Fruit fly (Drosophila melanogaster): ENCODE results near the gene Archease.

The Archease gene

dm6 chr3R:21632930-21633780, 29.6 kb downstream of the Archease start (continued):
- peak; percentile 48 for TF ChIP-seq topi (GFP tag; optimal IDR thresholded peaks at IDR 0.05)
- no peak for TF ChIP-seq Gug (GFP tag; IDR thresholded peaks at IDR 0.05)
- peak; percentile 17 for TF ChIP-seq Hr39 (GFP tag; optimal IDR thresholded peaks at IDR 0.05)
- peak; percentile 28 for TF ChIP-seq CG3919 (GFP tag; optimal IDR thresholded peaks at IDR 0.05)
- peak; percentile 65 for TF ChIP-seq vri (GFP tag; optimal IDR thresholded peaks at IDR 0.05)
- peak; percentile 8 for TF ChIP-seq CG10669 (GFP tag; optimal IDR thresholded peaks at IDR 0.05)
- peak; percentile 54 for TF ChIP-seq CG16779 (tag; optimal IDR thresholded peaks at IDR 0.05)
- TF ChIP-seq achi (GFP tag; optimal IDR thresholded peaks at IDR 0.05): peak; percentile 61
- no peak for TF ChIP-seq CG11902 (GFP tag; optimal IDR thresholded peaks at IDR 0.05)
- TF ChIP-seq CG1621 (tag; optimal IDR thresholded peaks at IDR 0.05): no peak
- TF ChIP-seq CG4318 (GFP tag; optimal IDR thresholded peaks at IDR 0.05): peak; percentile 56
- no peak for TF ChIP-seq fd59A (GFP tag; optimal IDR thresholded peaks at IDR 0.05)
- peak; percentile 47 for TF ChIP-seq CG9139 (GFP tag; optimal IDR thresholded peaks at IDR 0.05)
- TF ChIP-seq Sox102F (GFP tag; optimal IDR thresholded peaks at IDR 0.05): peak; percentile 55
- peak; percentile 50 for TF ChIP-seq Lpt (GFP tag; optimal IDR thresholded peaks at IDR 0.05)
- TF ChIP-seq CG32006 (GFP tag; optimal IDR thresholded peaks at IDR 0.05): peak; percentile 80
- no peak for TF ChIP-seq CG8319 (GFP tag; optimal IDR thresholded peaks at IDR 0.05)
- TF ChIP-seq Sox14 (GFP tag; optimal IDR thresholded peaks at IDR 0.05): peak; percentile 27
- no peak for TF ChIP-seq Ets21C (GFP tag; optimal IDR thresholded peaks at IDR 0.05)
- TF ChIP-seq salr (GFP tag; optimal IDR thresholded peaks at IDR 0.05): peak in 1 of 2 experiments; percentile 65
- TF ChIP-seq net (GFP tag; optimal IDR thresholded peaks at IDR 0.05): peak; percentile 4
- TF ChIP-seq CG11762 (GFP tag; optimal IDR thresholded peaks at IDR 0.05; ENCODE audit: insufficient read depth): peak; percentile 41
- TF ChIP-seq CG11294 (GFP tag; IDR thresholded peaks at IDR 0.05): no peak
- peak; percentile 37 for TF ChIP-seq Eip75B (GFP tag; optimal IDR thresholded peaks at IDR 0.05)
- no peak for TF ChIP-seq spab (GFP tag; optimal IDR thresholded peaks at IDR 0.05)
- no peak for TF ChIP-seq CG7368 (GFP tag; optimal IDR thresholded peaks at IDR 0.05)
- peak; percentile 58 for TF ChIP-seq esn (GFP tag; optimal IDR thresholded peaks at IDR 0.05)
- TF ChIP-seq pdm3 (GFP tag; optimal IDR thresholded peaks at IDR 0.05): peak; percentile 65
- TF ChIP-seq fd85E (GFP tag; optimal IDR thresholded peaks at IDR 0.05): peak; percentile 85
- TF ChIP-seq CG15336 (GFP tag; IDR thresholded peaks at IDR 0.05): no peak
- TF ChIP-seq svp (GFP tag): peak; percentile 82
- no peak for TF ChIP-seq eg (GFP tag; IDR thresholded peaks at IDR 0.05)
- no peak for TF ChIP-seq CG6163 (GFP tag; IDR thresholded peaks at IDR 0.05)

- TF ChIP-seq CG10631 (GFP tag; optimal IDR thresholded peaks at IDR 0.05): no peak
- TF ChIP-seq Ets96B (tag; optimal IDR thresholded peaks at IDR 0.05): no peak
- no peak for TF ChIP-seq spab (GFP tag; optimal IDR thresholded peaks at IDR 0.05)
- TF ChIP-seq CG8119 (GFP tag; IDR thresholded peaks at IDR 0.05): no peak
- peak; percentile 27 for TF ChIP-seq Eip78C (GFP tag)
- no peak for TF ChIP-seq Hr4 (GFP tag; optimal IDR thresholded peaks at IDR 0.05)
- no peak for TF ChIP-seq CG11294 (GFP tag; IDR thresholded peaks at IDR 0.05)
These were observed 30.2 kb downstream of the Archease start for dm6 chr3R:21632582-21632929.

dm6 chr3R:21631757-21632473, 30.9 kb downstream of the Archease start:
- TF ChIP-seq dac (GFP tag; optimal IDR thresholded peaks at IDR 0.05) (no peak), eg (GFP tag; IDR thresholded peaks at IDR 0.05) (no peak), cyc (GFP tag; optimal IDR thresholded peaks at IDR 0.05) (no peak), Blimp-1 (GFP tag; optimal IDR thresholded peaks at IDR 0.05) (no peak), spab (GFP tag; optimal IDR thresholded peaks at IDR 0.05) (no peak), CG6808 (GFP tag; optimal IDR thresholded peaks at IDR 0.05) (no peak), Eip75B (GFP tag; optimal IDR thresholded peaks at IDR 0.05) (no peak), topi (GFP tag; optimal IDR thresholded peaks at IDR 0.05) (no peak), CG1621 (tag; optimal IDR thresholded peaks at IDR 0.05) (no peak), Sox102F (GFP tag; optimal IDR thresholded peaks at IDR 0.05) (no peak), achi (GFP tag; optimal IDR thresholded peaks at IDR 0.05) (no peak), vri (GFP tag; optimal IDR thresholded peaks at IDR 0.05) (no peak), CG6163 (GFP tag; IDR thresholded peaks at IDR 0.05) (no peak), ss (GFP tag; optimal IDR thresholded peaks at IDR 0.05) (no peak), CG6276 (GFP tag; optimal IDR thresholded peaks at IDR 0.05) (no peak), Hr39 (GFP tag; optimal IDR thresholded peaks at IDR 0.05) (no peak), OdsH (GFP tag; optimal IDR thresholded peaks at IDR 0.05) (no peak)
